Fruit fly (Drosophila melanogaster): ENCODE results near the gene CG9967.

The CG9967 gene

dm6 chr2L:2364200-2364754, 7.1 kb upstream of the CG9967 start (continued):
- TF ChIP-seq pzg (GFP tag; optimal IDR thresholded peaks at IDR 0.05) (peak; percentile 7), CG11247 (GFP tag; IDR thresholded peaks at IDR 0.05) (no peak), prd (optimal IDR thresholded peaks at IDR 0.05) (no peak), prd (GFP tag; IDR thresholded peaks at IDR 0.05) (peak; percentile 34; the same call in 1 of the 3 replicates), psq (GFP tag; optimal IDR thresholded peaks at IDR 0.05) (no peak), insv (GFP tag; optimal IDR thresholded peaks at IDR 0.05) (no peak), sens (GFP tag) (peak; percentile 20), CG15601 (tag; optimal IDR thresholded peaks at IDR 0.05) (no peak), bowl (GFP tag; IDR thresholded peaks at IDR 0.05) (no peak), H2.0 (GFP tag; IDR thresholded peaks at IDR 0.05) (no peak), CG31224 (GFP tag; IDR thresholded peaks at IDR 0.05) (no peak), shn (GFP tag; optimal IDR thresholded peaks at IDR 0.05) (no peak), CG4617 (GFP tag; optimal IDR thresholded peaks at IDR 0.05; ENCODE audit: borderline replicate concordance) (peak; percentile 77), CG17829 (tag; optimal IDR thresholded peaks at IDR 0.05) (no peak), Hmx (GFP tag; optimal IDR thresholded peaks at IDR 0.05) (no peak), CG1792 (GFP tag; optimal IDR thresholded peaks at IDR 0.05) (no peak), CG10654 (GFP tag; optimal IDR thresholded peaks at IDR 0.05) (no peak), Sry-δ (GFP tag; optimal IDR thresholded peaks at IDR 0.05) (no peak), CG13624 (GFP tag; optimal IDR thresholded peaks at IDR 0.05) (peak; percentile 19), hb (GFP tag; IDR thresholded peaks at IDR 0.05; ENCODE audit: partially characterized antibody) (peak; percentile 63; the same call in 1 of the 3 replicates), CG8089 (GFP tag; optimal IDR thresholded peaks at IDR 0.05) (no peak), CG18476 (GFP tag; optimal IDR thresholded peaks at IDR 0.05) (no peak), Atf-2 (GFP tag; optimal IDR thresholded peaks at IDR 0.05) (no peak), stwl (tag; optimal IDR thresholded peaks at IDR 0.05) (no peak), CrebB (tag; optimal IDR thresholded peaks at IDR 0.05) (no peak), CG4328 (GFP tag; optimal IDR thresholded peaks at IDR 0.05) (no peak), pb (GFP tag; optimal IDR thresholded peaks at IDR 0.05) (no peak), otp (GFP tag; IDR thresholded peaks at IDR 0.05) (0 out of 3 replicates have a peak, but pooled peaks have one; percentile 46), CG13287 (GFP tag; IDR thresholded peaks at IDR 0.05; ENCODE audit: partially characterized antibody) (peak; percentile 27; the same call in 1 of the 2 replicates), row (GFP tag; IDR thresholded peaks at IDR 0.05) (peak; percentile 82), jumu (GFP tag; optimal IDR thresholded peaks at IDR 0.05) (no peak), chif (GFP tag; optimal IDR thresholded peaks at IDR 0.05) (no peak), Taf1 (GFP tag; IDR thresholded peaks at IDR 0.05) (no peak), z (GFP tag; IDR thresholded peaks at IDR 0.05) (no peak), CG17612 (GFP tag; IDR thresholded peaks at IDR 0.05) (no peak), disco-r (GFP tag; optimal IDR thresholded peaks at IDR 0.05) (no peak), Nf-YC (tag; optimal IDR thresholded peaks at IDR 0.05) (peak; percentile 14), NK7.1 (GFP tag; optimal IDR thresholded peaks at IDR 0.05) (no peak), CG6791 (GFP tag; IDR thresholded peaks at IDR 0.05; ENCODE audit: partially characterized antibody) (peak; percentile 67), ATbp (GFP tag; optimal IDR thresholded peaks at IDR 0.05) (no peak), CG10321 (GFP tag; IDR thresholded peaks at IDR 0.05) (peak; percentile 98), CG17186 (GFP tag; optimal IDR thresholded peaks at IDR 0.05) (no peak), trem (tag; optimal IDR thresholded peaks at IDR 0.05) (no peak), CG2129 (GFP tag; IDR thresholded peaks at IDR 0.05; ENCODE audit: partially characterized antibody) (no peak), CG1602 (GFP tag; optimal IDR thresholded peaks at IDR 0.05) (no peak), CG31365 (tag; optimal IDR thresholded peaks at IDR 0.05) (no peak), CG3726 (GFP tag; IDR thresholded peaks at IDR 0.05) (0 out of 3 replicates have a peak, but pooled peaks have one; percentile 13), D (optimal IDR thresholded peaks at IDR 0.05) (peak; percentile 41), D (GFP tag; optimal IDR thresholded peaks at IDR 0.05) (no peak), CG8290 (GFP tag; optimal IDR thresholded peaks at IDR 0.05) (no peak), CG8290 (tag; optimal IDR thresholded peaks at IDR 0.05) (peak in 1 of 2 experiments; percentile 63), CG12071 (GFP tag; optimal IDR thresholded peaks at IDR 0.05) (no peak)
